Worm (Caenorhabditis elegans) whole organism, L1 larva: ENCODE measurements around the gene rnp-2.

Experiments used
- dpl-1 ChIP-seq, 3 experiments: fragments of 150-350 bp in 2 of 3; sonication (generic microtip) in 1 of 3; optimal IDR thresholded peaks; 2 replicates each; lab custom pipeline; 2014 to 2017; ENCODE audit warnings: missing biosample characterization in 3 of 3, missing genetic modification characterization in 3 of 3, missing genetic modification reagents in 3 of 3
- swsn-7 ChIP-seq: sonication (generic microtip); optimal IDR thresholded peaks from 2 replicates; lab custom pipeline; 2016; ENCODE audit warnings: missing genetic modification characterization, missing compliant biosample characterization
- unc-86 ChIP-seq: sonication (generic microtip); optimal IDR thresholded peaks from 2 replicates; lab custom pipeline; 2016; ENCODE audit warnings: missing genetic modification characterization, missing compliant biosample characterization

- TF ChIP-seq unc-86 (tag; lab: Kevin White, UChicago) (no peak), dpl-1 (GFP tag; optimal IDR thresholded peaks at IDR 0.05; lab: Kevin White, UChicago) (no peak), swsn-7 (tag; lab: Kevin White, UChicago) (no peak)
These were observed 34.4 kb upstream of the rnp-2 start, which contains the start of gene F49F1.9 for ce11 chrIV:4137472-4137871.
